In genomic region chrX:8974203-8974602, dm6 we compare ENCODE assay signal across 4 fruit fly cellular contexts.
TF ChIP-seq lines count a peak whose summit lies in the region.

Gene CG10962 (minus strand): TSS chrX:8974255.

TF ChIP-seq in whole organism, adult, 20 proteins besides CTCF, POLR2A, EP300 and RAD21 (continued from another document):
- TF ChIP-seq Clk (GFP tag; optimal IDR thresholded peaks at IDR 0.05; lab: Kevin White, UChicago) (peak; percentile 7), CG7045 (GFP tag; optimal IDR thresholded peaks at IDR 0.05; lab: Kevin White, UChicago) (peak; percentile 22)
TF ChIP-seq in whole organism, adult: peak in this region for 16.

TF ChIP-seq in whole organism, embryonic, 481 proteins besides CTCF, POLR2A, EP300 and RAD21 (continued from another document and continues in another):
- TF ChIP-seq Poxn (GFP tag; IDR thresholded peaks at IDR 0.05; lab: Robert Waterston, UW) = 0 out of 2 replicates have a peak, but pooled peaks have one; percentile 8
- TF ChIP-seq mam (GFP tag; optimal IDR thresholded peaks at IDR 0.05; lab: Kevin White, UChicago) = peak; percentile 71
- TF ChIP-seq CG5180 (GFP tag; optimal IDR thresholded peaks at IDR 0.05; lab: Kevin White, UChicago) = peak; percentile 2
- TF ChIP-seq CG17568 (GFP tag; optimal IDR thresholded peaks at IDR 0.05; lab: Kevin White, UChicago) = no peak
- no peak for TF ChIP-seq Camta (GFP tag; optimal IDR thresholded peaks at IDR 0.05; lab: Kevin White, UChicago)
- 0 out of 3 replicates have a peak, but pooled peaks have one; percentile 29 for TF ChIP-seq jigr1 (GFP tag; IDR thresholded peaks at IDR 0.05; lab: Robert Waterston, UW)
- peak; percentile 14 for TF ChIP-seq Hmx (GFP tag; optimal IDR thresholded peaks at IDR 0.05; lab: Kevin White, UChicago)
- TF ChIP-seq ERR (GFP tag; optimal IDR thresholded peaks at IDR 0.05; lab: Kevin White, UChicago) = no peak
- peak; percentile 36 for TF ChIP-seq CG17829 (tag; optimal IDR thresholded peaks at IDR 0.05; lab: Kevin White, UChicago)
- TF ChIP-seq phol (tag; optimal IDR thresholded peaks at IDR 0.05; lab: Kevin White, UChicago) = peak; percentile 52
- TF ChIP-seq CG4424 (GFP tag; optimal IDR thresholded peaks at IDR 0.05; lab: Kevin White, UChicago) = peak; percentile 29
- no peak for TF ChIP-seq lola (GFP tag; optimal IDR thresholded peaks at IDR 0.05; lab: Kevin White, UChicago)
- TF ChIP-seq CG17328 (GFP tag; IDR thresholded peaks at IDR 0.05; lab: Robert Waterston, UW) = peak; percentile 79; the same call in 1 of the 2 replicates
- peak; percentile 35 to 68 for TF ChIP-seq dpn (GFP tag; optimal IDR thresholded peaks at IDR 0.05; lab: Kevin White, UChicago)
- TF ChIP-seq CG7786 (GFP tag; optimal IDR thresholded peaks at IDR 0.05; lab: Kevin White, UChicago) = peak; percentile 44
- TF ChIP-seq slou (GFP tag; optimal IDR thresholded peaks at IDR 0.05; lab: Kevin White, UChicago) = peak; percentile 8
- peak; percentile 35 for TF ChIP-seq HHEX (GFP tag; optimal IDR thresholded peaks at IDR 0.05; lab: Kevin White, UChicago)
- TF ChIP-seq CG9215 (GFP tag; IDR thresholded peaks at IDR 0.05; lab: Robert Waterston, UW) = peak; percentile 67
- no peak for TF ChIP-seq sd (tag; optimal IDR thresholded peaks at IDR 0.05; lab: Kevin White, UChicago)
- no peak for TF ChIP-seq pan (optimal IDR thresholded peaks at IDR 0.05; lab: Kevin White, UChicago)
- peak in 1 of 2 experiments; percentile 63 for TF ChIP-seq pan (GFP tag; optimal IDR thresholded peaks at IDR 0.05 in 1 of 2, IDR thresholded peaks at IDR 0.05 in 1 of 2)
- TF ChIP-seq p53 (GFP tag; optimal IDR thresholded peaks at IDR 0.05; lab: Kevin White, UChicago) = no peak
- no peak for TF ChIP-seq insv (GFP tag; optimal IDR thresholded peaks at IDR 0.05; lab: Kevin White, UChicago)
- TF ChIP-seq btn (GFP tag; optimal IDR thresholded peaks at IDR 0.05; lab: Kevin White, UChicago) = no peak
- peak; percentile 54 for TF ChIP-seq CG15514 (GFP tag; optimal IDR thresholded peaks at IDR 0.05; lab: Kevin White, UChicago)
- TF ChIP-seq CG2875 (GFP tag; optimal IDR thresholded peaks at IDR 0.05; lab: Kevin White, UChicago) = peak; percentile 6
- peak; percentile 0 for TF ChIP-seq MTF-1 (GFP tag; optimal IDR thresholded peaks at IDR 0.05; lab: Kevin White, UChicago; ENCODE audit: borderline replicate concordance)
- TF ChIP-seq CG6854 (GFP tag; optimal IDR thresholded peaks at IDR 0.05; lab: Kevin White, UChicago) = no peak
- TF ChIP-seq CG3163 (GFP tag; optimal IDR thresholded peaks at IDR 0.05; lab: Kevin White, UChicago) = no peak
- TF ChIP-seq CkIIα-i1 (GFP tag; IDR thresholded peaks at IDR 0.05; lab: Robert Waterston, UW) = no peak
- TF ChIP-seq fu2 (GFP tag; optimal IDR thresholded peaks at IDR 0.05; lab: Kevin White, UChicago) = peak; percentile 23
- peak; percentile 32 for TF ChIP-seq mirr (GFP tag; optimal IDR thresholded peaks at IDR 0.05; lab: Kevin White, UChicago)
- 0 out of 2 replicates have a peak, but pooled peaks have one; percentile 12 for TF ChIP-seq CG11696 (GFP tag; IDR thresholded peaks at IDR 0.05; lab: Robert Waterston, UW)
- TF ChIP-seq CG2202 (tag; optimal IDR thresholded peaks at IDR 0.05; lab: Kevin White, UChicago) = no peak
- TF ChIP-seq ap (GFP tag; IDR thresholded peaks at IDR 0.05; lab: Robert Waterston, UW) = peak; percentile 48
- TF ChIP-seq chn (GFP tag; optimal IDR thresholded peaks at IDR 0.05; lab: Kevin White, UChicago) = peak; percentile 32
- TF ChIP-seq Oaz (GFP tag; IDR thresholded peaks at IDR 0.05; lab: Robert Waterston, UW) = 0 out of 2 replicates have a peak, but pooled peaks have one; percentile 22
- TF ChIP-seq rib (GFP tag; IDR thresholded peaks at IDR 0.05; lab: Robert Waterston, UW) = no peak
- TF ChIP-seq sima (GFP tag; optimal IDR thresholded peaks at IDR 0.05; lab: Kevin White, UChicago) = no peak
- peak; percentile 71; the same call in 2 of the 3 replicates for TF ChIP-seq gce (GFP tag; IDR thresholded peaks at IDR 0.05; lab: Robert Waterston, UW)
- TF ChIP-seq Sry-δ (GFP tag; optimal IDR thresholded peaks at IDR 0.05; lab: Kevin White, UChicago) = no peak
- TF ChIP-seq CG17802 (tag; optimal IDR thresholded peaks at IDR 0.05; lab: Kevin White, UChicago) = no peak

TF ChIP-seq in whole organism, prepupa, 60 proteins besides CTCF, POLR2A, EP300 and RAD21 (continued from another document):
- TF ChIP-seq Sox102F (GFP tag; optimal IDR thresholded peaks at IDR 0.05; lab: Kevin White, UChicago) (peak; percentile 88), dac (GFP tag; optimal IDR thresholded peaks at IDR 0.05; lab: Kevin White, UChicago) (no peak), net (GFP tag; optimal IDR thresholded peaks at IDR 0.05; lab: Kevin White, UChicago) (peak; percentile 71), CG3032 (tag; optimal IDR thresholded peaks at IDR 0.05; lab: Kevin White, UChicago) (peak; percentile 70), topi (GFP tag; optimal IDR thresholded peaks at IDR 0.05; lab: Kevin White, UChicago) (peak; percentile 91), vri (GFP tag; optimal IDR thresholded peaks at IDR 0.05; lab: Kevin White, UChicago) (peak; percentile 86), svp (GFP tag; lab: Kevin White, UChicago) (peak; percentile 99), CG15336 (GFP tag; IDR thresholded peaks at IDR 0.05; lab: Robert Waterston, UW) (peak; percentile 70), CG10669 (GFP tag; optimal IDR thresholded peaks at IDR 0.05; lab: Kevin White, UChicago) (peak; percentile 74), CG8632 (GFP tag; optimal IDR thresholded peaks at IDR 0.05; lab: Kevin White, UChicago) (peak; percentile 73), Sox14 (GFP tag; optimal IDR thresholded peaks at IDR 0.05; lab: Kevin White, UChicago) (peak; percentile 86), Eip78C (GFP tag; lab: Kevin White, UChicago) (peak; percentile 97), cyc (GFP tag; optimal IDR thresholded peaks at IDR 0.05; lab: Kevin White, UChicago) (peak; percentile 89), Hr39 (GFP tag; optimal IDR thresholded peaks at IDR 0.05; lab: Kevin White, UChicago) (peak; percentile 87), CG7368 (GFP tag; optimal IDR thresholded peaks at IDR 0.05; lab: Kevin White, UChicago) (peak; percentile 77), CG9139 (GFP tag; optimal IDR thresholded peaks at IDR 0.05; lab: Kevin White, UChicago) (peak; percentile 40), ss (GFP tag; optimal IDR thresholded peaks at IDR 0.05; lab: Kevin White, UChicago) (peak; percentile 42 to 84), CG1621 (tag; optimal IDR thresholded peaks at IDR 0.05; lab: Kevin White, UChicago) (peak; percentile 60), Gug (GFP tag; IDR thresholded peaks at IDR 0.05; lab: Robert Waterston, UW) (peak; percentile 60), Sox15 (GFP tag; optimal IDR thresholded peaks at IDR 0.05; lab: Kevin White, UChicago) (peak; percentile 69), Hr4 (GFP tag; optimal IDR thresholded peaks at IDR 0.05; lab: Kevin White, UChicago) (peak; percentile 74), spab (GFP tag; optimal IDR thresholded peaks at IDR 0.05; lab: Kevin White, UChicago) (peak; percentile 55), fkh (GFP tag; optimal IDR thresholded peaks at IDR 0.05; lab: Kevin White, UChicago) (no peak), Eip75B (GFP tag; optimal IDR thresholded peaks at IDR 0.05; lab: Kevin White, UChicago) (peak; percentile 87), CG11902 (GFP tag; optimal IDR thresholded peaks at IDR 0.05; lab: Kevin White, UChicago) (peak; percentile 73), fd59A (GFP tag; optimal IDR thresholded peaks at IDR 0.05; lab: Kevin White, UChicago) (peak; percentile 53), CG3919 (GFP tag; optimal IDR thresholded peaks at IDR 0.05; lab: Kevin White, UChicago) (peak; percentile 76), Met (GFP tag; optimal IDR thresholded peaks at IDR 0.05; lab: Kevin White, UChicago) (peak; percentile 91), Smox (GFP tag; optimal IDR thresholded peaks at IDR 0.05; lab: Kevin White, UChicago) (peak; percentile 87), achi (GFP tag; optimal IDR thresholded peaks at IDR 0.05; lab: Kevin White, UChicago) (peak; percentile 67), Eip93F (GFP tag; optimal IDR thresholded peaks at IDR 0.05; lab: Kevin White, UChicago) (peak; percentile 76), OdsH (GFP tag; optimal IDR thresholded peaks at IDR 0.05; lab: Kevin White, UChicago) (peak; percentile 76), pdm3 (GFP tag; optimal IDR thresholded peaks at IDR 0.05; lab: Kevin White, UChicago) (peak; percentile 80), CG11294 (GFP tag; IDR thresholded peaks at IDR 0.05; lab: Robert Waterston, UW) (peak; percentile 57), CG31627 (GFP tag; optimal IDR thresholded peaks at IDR 0.05; lab: Kevin White, UChicago) (peak; percentile 91), Ets21C (GFP tag; optimal IDR thresholded peaks at IDR 0.05; lab: Kevin White, UChicago) (peak; percentile 78), CG11762 (GFP tag; optimal IDR thresholded peaks at IDR 0.05; lab: Kevin White, UChicago; ENCODE audit: insufficient read depth) (peak; percentile 53), Hr38 (GFP tag; optimal IDR thresholded peaks at IDR 0.05; lab: Kevin White, UChicago) (no peak), lz (GFP tag; optimal IDR thresholded peaks at IDR 0.05; lab: Kevin White, UChicago) (peak; percentile 89), Lpt (GFP tag; optimal IDR thresholded peaks at IDR 0.05; lab: Kevin White, UChicago) (peak; percentile 33), CG6276 (GFP tag; optimal IDR thresholded peaks at IDR 0.05; lab: Kevin White, UChicago) (peak; percentile 26)

TF ChIP-seq in whole organism, wandering third instar larva, 38 proteins besides CTCF, POLR2A, EP300 and RAD21 (continued from another document):
- TF ChIP-seq tai (GFP tag; optimal IDR thresholded peaks at IDR 0.05; lab: Kevin White, UChicago) (peak; percentile 94), Rel (GFP tag; optimal IDR thresholded peaks at IDR 0.05; lab: Kevin White, UChicago) (peak; percentile 63), Rel (tag; optimal IDR thresholded peaks at IDR 0.05; lab: Kevin White, UChicago) (peak; percentile 67), usp (GFP tag; optimal IDR thresholded peaks at IDR 0.05; lab: Kevin White, UChicago) (no peak), dl (GFP tag; optimal IDR thresholded peaks at IDR 0.05; lab: Kevin White, UChicago; ENCODE audit: insufficient read depth in 1 of 2, partially characterized antibody in 2 of 2) (no peak), Dfd (GFP tag; optimal IDR thresholded peaks at IDR 0.05; lab: Kevin White, UChicago) (no peak), N (GFP tag; optimal IDR thresholded peaks at IDR 0.05; lab: Kevin White, UChicago) (no peak), CG32264 (GFP tag; optimal IDR thresholded peaks at IDR 0.05; lab: Kevin White, UChicago) (peak; percentile 84), Dif (GFP tag; optimal IDR thresholded peaks at IDR 0.05; lab: Kevin White, UChicago; ENCODE audit: partially characterized antibody) (no peak), dmrt93B (GFP tag; optimal IDR thresholded peaks at IDR 0.05; lab: Kevin White, UChicago) (peak; percentile 72), ey (GFP tag; optimal IDR thresholded peaks at IDR 0.05; lab: Kevin White, UChicago) (peak; percentile 93), Hnf4 (GFP tag; optimal IDR thresholded peaks at IDR 0.05; lab: Kevin White, UChicago) (peak; percentile 89), h (GFP tag; optimal IDR thresholded peaks at IDR 0.05; lab: Kevin White, UChicago) (peak; percentile 91), brk (GFP tag; optimal IDR thresholded peaks at IDR 0.05; lab: Kevin White, UChicago) (peak; percentile 78), lola (GFP tag; optimal IDR thresholded peaks at IDR 0.05; lab: Kevin White, UChicago) (no peak), foxo (GFP tag; optimal IDR thresholded peaks at IDR 0.05; lab: Kevin White, UChicago) (peak; percentile 54 to 96), sage (GFP tag; optimal IDR thresholded peaks at IDR 0.05; lab: Kevin White, UChicago) (peak; percentile 60)
